Worm (Caenorhabditis elegans) whole organism, mixed stage, embryonic: ENCODE data around the gene Y43F8B.19.

Experiments
- M03D4.4 ChIP-seq: sonication (generic microtip); optimal IDR thresholded peaks from 2 replicates; lab custom pipeline; 2017; ENCODE audit warnings: mild to moderate bottlenecking, missing genetic modification characterization, missing compliant biosample characterization
- bed-3 ChIP-seq: fragments of 200-800 bp; sonication (Bioruptor generic); optimal IDR thresholded peaks from 3 replicates; lab custom pipeline; 2018; ENCODE audit warnings: mild to moderate bottlenecking, missing genetic modification characterization, moderate library complexity, missing compliant biosample characterization
- blmp-1 ChIP-seq: fragments of 150-350 bp; optimal IDR thresholded peaks from 2 replicates; lab custom pipeline; 2014; ENCODE audit warnings: missing biosample characterization, missing genetic modification characterization
- ceh-39 ChIP-seq: fragments of 150-350 bp; optimal IDR thresholded peaks from 2 replicates; lab custom pipeline; 2014; ENCODE audit warnings: missing biosample characterization, missing genetic modification characterization
- ceh-43 ChIP-seq: fragments of 200-800 bp; sonication (Bioruptor generic); optimal IDR thresholded peaks from 2 replicates; lab custom pipeline; 2018; ENCODE audit warnings: mild to moderate bottlenecking, missing genetic modification characterization, moderate library complexity, missing compliant biosample characterization
- ces-1 ChIP-seq: fragments of 150-350 bp; optimal IDR thresholded peaks from 2 replicates; lab custom pipeline; 2014; ENCODE audit warnings: missing biosample characterization, missing genetic modification reagents, missing genetic modification characterization
- cnd-1 ChIP-seq: fragments of 200-800 bp; sonication (Bioruptor generic); optimal IDR thresholded peaks from 2 replicates; lab custom pipeline; 2018; ENCODE audit warnings: mild to moderate bottlenecking, missing genetic modification characterization, missing compliant biosample characterization
- elt-1 ChIP-seq: sonication (generic microtip); optimal IDR thresholded peaks from 2 replicates; lab custom pipeline; 2017; ENCODE audit warnings: missing genetic modification characterization, mild to moderate bottlenecking, missing compliant biosample characterization, antibody characterized with exemption, moderate library complexity, borderline replicate concordance; ENCODE audit not compliant: insufficient read depth
- flh-1 ChIP-seq: fragments of 200-800 bp; sonication (Bioruptor generic); optimal IDR thresholded peaks from 2 replicates; lab custom pipeline; 2018; ENCODE audit warnings: mild to moderate bottlenecking, missing genetic modification characterization, moderate library complexity, missing compliant biosample characterization
- ham-2 ChIP-seq: fragments of 200-800 bp; sonication (Bioruptor generic); optimal IDR thresholded peaks from 2 replicates; lab custom pipeline; 2018; ENCODE audit warnings: mild to moderate bottlenecking, missing genetic modification characterization, missing compliant biosample characterization
- lin-13 ChIP-seq: fragments of 150-350 bp; optimal IDR thresholded peaks from 2 replicates; lab custom pipeline; 2014; ENCODE audit warnings: missing biosample characterization, missing genetic modification characterization
- lin-32 ChIP-seq: fragments of 200-800 bp; sonication (Bioruptor generic); optimal IDR thresholded peaks from 2 replicates; lab custom pipeline; 2018; ENCODE audit warnings: mild to moderate bottlenecking, missing genetic modification characterization, missing compliant biosample characterization
- lsy-2 ChIP-seq: fragments of 150-350 bp; optimal IDR thresholded peaks from 2 replicates; lab custom pipeline; 2014; ENCODE audit warnings: missing biosample characterization, missing genetic modification characterization
- mab-5 ChIP-seq: fragments of 150-350 bp; optimal IDR thresholded peaks from 2 replicates; lab custom pipeline; 2014; ENCODE audit warnings: missing biosample characterization, missing genetic modification characterization
- mep-1 ChIP-seq: fragments of 150-350 bp; optimal IDR thresholded peaks from 2 replicates; lab custom pipeline; 2017; ENCODE audit warnings: missing biosample characterization, missing genetic modification reagents, missing genetic modification characterization, inconsistent platforms
- nhr-12 ChIP-seq: fragments of 150-350 bp; optimal IDR thresholded peaks from 2 replicates; lab custom pipeline; 2014; ENCODE audit warnings: missing biosample characterization, missing genetic modification characterization
- nhr-2 ChIP-seq: fragments of 150-350 bp; optimal IDR thresholded peaks from 2 replicates; lab custom pipeline; 2014; ENCODE audit warnings: missing biosample characterization, missing genetic modification characterization
- nhr-237 ChIP-seq: fragments of 150-350 bp; optimal IDR thresholded peaks from 2 replicates; lab custom pipeline; 2014; ENCODE audit warnings: missing biosample characterization, missing genetic modification characterization
- nhr-76 ChIP-seq: sonication (generic microtip); optimal IDR thresholded peaks from 2 replicates; lab custom pipeline; 2017; ENCODE audit warnings: missing biosample characterization, missing genetic modification characterization
- pha-4 ChIP-seq: fragments of 150-350 bp; optimal IDR thresholded peaks from 2 replicates; lab custom pipeline; 2018; ENCODE audit warnings: missing biosample characterization, missing genetic modification reagents, missing genetic modification characterization
- sem-2 ChIP-seq: fragments of 200-800 bp; sonication (Bioruptor generic); optimal IDR thresholded peaks from 2 replicates; lab custom pipeline; 2018; ENCODE audit warnings: mild to moderate bottlenecking, missing genetic modification characterization, missing compliant biosample characterization
- sptf-1 ChIP-seq: sonication (generic microtip); optimal IDR thresholded peaks from 2 replicates; lab custom pipeline; 2017; ENCODE audit warnings: mild to moderate bottlenecking, missing genetic modification characterization, moderate library complexity, missing compliant biosample characterization
- tbx-8 ChIP-seq: fragments of 200-800 bp; sonication (Bioruptor generic); optimal IDR thresholded peaks from 2 replicates; lab custom pipeline; 2018; ENCODE audit warnings: mild to moderate bottlenecking, missing genetic modification characterization, moderate library complexity, missing compliant biosample characterization
- unc-120 ChIP-seq: sonication (generic microtip); optimal IDR thresholded peaks from 2 replicates; lab custom pipeline; 2017; ENCODE audit warnings: missing genetic modification characterization, missing compliant biosample characterization; ENCODE audit not compliant: poor library complexity, severe bottlenecking
- unc-39 ChIP-seq: fragments of 150-350 bp; optimal IDR thresholded peaks from 2 replicates; lab custom pipeline; 2014; ENCODE audit warnings: missing biosample characterization, missing genetic modification characterization
- unc-62 ChIP-seq: fragments of 150-350 bp; optimal IDR thresholded peaks from 2 replicates; lab custom pipeline; 2014; ENCODE audit warnings: missing biosample characterization, missing genetic modification reagents, missing genetic modification characterization
- zip-8 ChIP-seq: fragments of 150-350 bp; optimal IDR thresholded peaks from 2 replicates; lab custom pipeline; 2014; ENCODE audit warnings: missing biosample characterization, missing genetic modification characterization
- ztf-11 ChIP-seq: fragments of 150-350 bp; optimal IDR thresholded peaks from 2 replicates; lab custom pipeline; 2014; ENCODE audit warnings: missing biosample characterization, missing genetic modification characterization

Y43F8B.19 gene

DNA sequence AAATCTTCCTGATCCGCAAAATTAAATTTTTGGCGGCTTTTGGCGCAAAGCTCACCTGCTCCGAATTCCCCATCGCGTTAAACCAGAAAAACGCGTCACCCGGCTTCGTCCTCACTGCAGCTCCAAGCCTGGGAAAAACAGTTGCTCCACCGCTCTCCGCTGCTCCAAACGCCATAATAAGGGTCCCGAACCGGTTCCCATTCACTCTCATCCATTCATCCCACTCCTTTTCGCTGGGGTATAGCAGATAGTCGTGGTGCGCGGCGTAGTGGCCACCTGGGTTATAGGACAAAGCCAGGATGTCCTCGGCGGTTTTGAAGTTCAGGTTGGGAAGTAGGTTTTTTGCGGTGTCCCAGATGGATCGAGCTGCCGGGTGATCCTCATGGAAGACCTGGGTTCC lies 1.2 kb downstream of the Y43F8B.19 start:
- TF ChIP-seq flh-1 (GFP tag; lab: Kevin White, UChicago) (no peak), M03D4.4 (tag; lab: Kevin White, UChicago) (no peak)

- TF ChIP-seq nhr-12 (tag; lab: Kevin White, UChicago) (no peak), blmp-1 (tag; lab: Kevin White, UChicago) (no peak), tbx-8 (GFP tag; lab: Kevin White, UChicago) (no peak), elt-1 (tag; lab: Kevin White, UChicago) (no peak), sptf-1 (tag; lab: Kevin White, UChicago) (no peak), mep-1 (tag; lab: Kevin White, UChicago) (no peak), nhr-2 (no peak), sem-2 (GFP tag; lab: Kevin White, UChicago) (no peak), mab-5 (tag; lab: Kevin White, UChicago) (no peak)
Measured at ce11 chrV:19510352-19510751, 1.8 kb downstream of the Y43F8B.19 start.

DNA sequence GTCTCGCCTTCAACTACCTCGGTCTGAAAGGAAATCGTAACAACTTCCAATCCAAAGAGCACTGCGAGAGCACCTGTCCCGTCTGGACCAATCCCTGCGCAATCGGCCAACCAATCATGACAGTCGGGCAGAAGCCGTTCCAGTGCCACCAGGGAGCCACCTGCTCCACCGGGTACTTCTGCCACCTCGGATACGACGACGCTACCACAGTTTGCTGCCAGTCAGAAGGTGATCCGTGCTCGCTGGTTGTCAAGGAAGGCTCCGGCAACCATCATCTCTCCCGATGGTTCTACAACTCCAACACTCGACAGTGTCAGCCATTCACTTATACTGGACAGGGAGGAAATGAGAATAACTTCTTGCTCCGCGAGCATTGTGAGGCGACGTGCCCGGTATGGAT lies 3.0 kb downstream of the Y43F8B.19 start:
- no peak for TF ChIP-seq unc-39 (tag; lab: Kevin White, UChicago)
- TF ChIP-seq bed-3 (GFP tag; lab: Kevin White, UChicago), result no peak
- TF ChIP-seq lin-32, result no peak
- TF ChIP-seq tbx-8 (GFP tag; lab: Kevin White, UChicago), result no peak
- no peak for TF ChIP-seq ztf-11 (tag; lab: Kevin White, UChicago)
- no peak for TF ChIP-seq nhr-76 (tag; lab: Kevin White, UChicago)
- TF ChIP-seq ceh-43 (GFP tag; lab: Kevin White, UChicago), result no peak
- no peak for TF ChIP-seq ces-1 (GFP tag; lab: Kevin White, UChicago)
- no peak for TF ChIP-seq blmp-1 (tag; lab: Kevin White, UChicago)
- TF ChIP-seq unc-120, result no peak

DNA sequence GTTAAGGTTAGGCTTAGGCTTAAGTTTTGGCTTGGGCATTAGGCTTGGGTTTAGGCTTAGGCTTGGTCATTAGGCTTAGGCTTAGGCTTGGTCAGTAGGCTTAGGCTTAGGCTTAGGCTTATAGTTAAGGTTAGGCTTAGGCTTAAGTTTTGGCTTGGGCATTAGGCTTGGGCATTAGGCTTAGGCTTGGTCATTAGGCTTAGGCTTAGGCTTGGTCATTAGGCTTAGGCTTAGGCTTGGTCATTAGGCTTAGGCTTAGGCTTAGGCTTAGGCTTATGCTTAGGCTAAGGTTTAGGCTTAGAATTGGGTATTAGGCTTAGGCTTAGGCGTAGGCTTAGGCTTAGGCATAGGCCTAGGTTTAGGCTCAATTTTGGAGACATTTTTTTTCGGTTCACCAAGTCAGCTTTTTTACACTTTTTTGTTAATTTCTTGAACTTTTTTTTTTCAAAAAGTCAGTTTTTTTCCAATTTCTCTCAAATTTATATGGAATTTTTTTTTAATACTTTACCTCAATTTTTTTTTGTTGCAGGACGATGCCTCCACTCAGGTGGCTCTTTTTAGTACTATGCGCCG lies 9.4 kb downstream of the Y43F8B.19 start, which contains the start of gene Y43F8B.3:
TSS of gene Y43F8B.3 (plus strand) at position 523 of the 573 bp plus-strand sequence.
- no peak for TF ChIP-seq ham-2 (GFP tag; lab: Kevin White, UChicago)
- TF ChIP-seq sem-2 (GFP tag; lab: Kevin White, UChicago), result no peak
- no peak for TF ChIP-seq unc-62
- TF ChIP-seq flh-1 (GFP tag; lab: Kevin White, UChicago), result no peak
- TF ChIP-seq ztf-11 (tag; lab: Kevin White, UChicago), result no peak
- no peak for TF ChIP-seq nhr-237
- TF ChIP-seq M03D4.4 (tag; lab: Kevin White, UChicago), result no peak
- no peak for TF ChIP-seq cnd-1
- TF ChIP-seq bed-3 (GFP tag; lab: Kevin White, UChicago), result no peak
- no peak for TF ChIP-seq mab-5 (tag; lab: Kevin White, UChicago)

ce11 chrV:19501389-19501788 lies 10.7 kb downstream of the Y43F8B.19 start:
- TF ChIP-seq elt-1 (tag; lab: Kevin White, UChicago), result no peak
- no peak for TF ChIP-seq ceh-39 (tag; lab: Kevin White, UChicago)
- TF ChIP-seq nhr-76 (tag; lab: Kevin White, UChicago), result no peak

- TF ChIP-seq flh-1 (GFP tag; lab: Kevin White, UChicago), result no peak
- no peak for TF ChIP-seq zip-8 (tag; lab: Kevin White, UChicago)
- TF ChIP-seq mab-5 (tag; lab: Kevin White, UChicago), result no peak
- no peak for TF ChIP-seq lsy-2 (tag; lab: Kevin White, UChicago)
- TF ChIP-seq blmp-1 (tag; lab: Kevin White, UChicago), result no peak
- no peak for TF ChIP-seq bed-3 (GFP tag; lab: Kevin White, UChicago)
- no peak for TF ChIP-seq sptf-1 (tag; lab: Kevin White, UChicago)
- no peak for TF ChIP-seq mep-1 (tag; lab: Kevin White, UChicago)
- TF ChIP-seq lin-13 (tag; lab: Kevin White, UChicago), result no peak
- TF ChIP-seq nhr-76 (tag; lab: Kevin White, UChicago), result no peak
- TF ChIP-seq ceh-43 (GFP tag; lab: Kevin White, UChicago), result no peak
- TF ChIP-seq M03D4.4 (tag; lab: Kevin White, UChicago), result no peak
- TF ChIP-seq pha-4 (tag; lab: Kevin White, UChicago), result no peak
- TF ChIP-seq ztf-11 (tag; lab: Kevin White, UChicago), result no peak
- no peak for TF ChIP-seq ces-1 (GFP tag; lab: Kevin White, UChicago)
- TF ChIP-seq unc-39 (tag; lab: Kevin White, UChicago), result no peak
- TF ChIP-seq nhr-237, result no peak
Measured at ce11 chrV:19497087-19497486, 15.0 kb downstream of the Y43F8B.19 start.
